Fruit fly (Drosophila melanogaster) whole organism, embryonic: ENCODE results near the gene ppk7.

Experiments
- Blimp-1 ChIP-seq: fragments of 200-800 bp; sonication (Bioruptor generic); optimal IDR thresholded peaks from 3 replicates; lab custom pipeline; 2018; ENCODE audit warnings: missing biosample characterization, missing genetic modification characterization, mild to moderate bottlenecking, moderate library complexity, missing genetic modification reagents
- Bteb2 ChIP-seq: fragments of 200-800 bp; sonication (Bioruptor generic); optimal IDR thresholded peaks from 2 replicates; lab custom pipeline; 2016; ENCODE audit warnings: missing biosample characterization, missing genetic modification characterization
- CG10274 ChIP-seq: fragments of 200-800 bp; sonication (Bioruptor generic); optimal IDR thresholded peaks from 3 replicates; lab custom pipeline; 2017; ENCODE audit warnings: missing biosample characterization, mild to moderate bottlenecking, missing genetic modification characterization
- CG10543 ChIP-seq: fragments of 200-800 bp; sonication (Bioruptor generic); optimal IDR thresholded peaks from 3 replicates; lab custom pipeline; 2017; ENCODE audit warnings: missing biosample characterization, mild to moderate bottlenecking, missing genetic modification characterization, moderate library complexity
- CG10959 ChIP-seq: fragments of 200-800 bp; sonication (Bioruptor generic); IDR thresholded peaks from 2 replicates; pipeline ENCODE4 v1.3.6; 2022; ENCODE audit warnings: missing biosample characterization, missing genetic modification characterization
- CG11247 ChIP-seq: fragments of 200-800 bp; sonication (Bioruptor generic); IDR thresholded peaks from 2 replicates; pipeline ENCODE4 v1.3.6; 2022; ENCODE audit warnings: missing biosample characterization, missing genetic modification characterization
- CG12219 ChIP-seq: fragments of 200-800 bp; sonication (Bioruptor generic); optimal IDR thresholded peaks from 3 replicates; lab custom pipeline; 2018; ENCODE audit warnings: missing biosample characterization, mild to moderate bottlenecking, missing genetic modification characterization
- CG12744 ChIP-seq: fragments of 200-800 bp; sonication (Bioruptor generic); optimal IDR thresholded peaks from 2 replicates; lab custom pipeline; 2016; ENCODE audit warnings: missing biosample characterization, missing genetic modification characterization
- CG12942 ChIP-seq: fragments of 200-800 bp; sonication (Bioruptor generic); optimal IDR thresholded peaks from 3 replicates; lab custom pipeline; 2016; ENCODE audit warnings: missing biosample characterization, missing genetic modification characterization
- CG15073 ChIP-seq: fragments of 200-800 bp; sonication (Bioruptor generic); optimal IDR thresholded peaks from 2 replicates; lab custom pipeline; 2016; ENCODE audit warnings: missing biosample characterization, missing genetic modification characterization
- CG1647 ChIP-seq: fragments of 200-800 bp; sonication (Bioruptor generic); optimal IDR thresholded peaks from 3 replicates; lab custom pipeline; 2016; ENCODE audit warnings: missing biosample characterization, missing genetic modification characterization
- CG30020 ChIP-seq: fragments of 200-800 bp; optimal IDR thresholded peaks from 2 replicates; lab custom pipeline; 2019; ENCODE audit warnings: missing biosample characterization, mild to moderate bottlenecking, missing genetic modification characterization, moderate library complexity
- CG30431 ChIP-seq: fragments of 200-800 bp; sonication (Bioruptor generic); optimal IDR thresholded peaks from 2 replicates; lab custom pipeline; 2017; ENCODE audit warnings: missing biosample characterization, missing genetic modification characterization
- CG31441 ChIP-seq: fragments of 200-800 bp; sonication (Bioruptor generic); IDR thresholded peaks from 2 replicates; pipeline ENCODE4 v1.3.6; 2022; ENCODE audit warnings: missing biosample characterization, missing genetic modification characterization
- CG34224 ChIP-seq: fragments of 200-800 bp; sonication (Bioruptor generic); IDR thresholded peaks from 3 replicates; pipeline ENCODE4 v1.3.6; 2022; ENCODE audit warnings: missing biosample characterization, missing genetic modification characterization; ENCODE audit not compliant: partially characterized antibody
- CG3995 ChIP-seq: fragments of 200-800 bp; sonication (Bioruptor generic); optimal IDR thresholded peaks from 3 replicates; lab custom pipeline; 2016; ENCODE audit warnings: missing biosample characterization, missing genetic modification characterization
- CG4404 ChIP-seq: fragments of 200-800 bp; sonication (Bioruptor generic); IDR thresholded peaks from 2 replicates; pipeline ENCODE4 v1.3.6; 2022; ENCODE audit warnings: missing biosample characterization, missing genetic modification characterization
- CG4424 ChIP-seq: fragments of 200-800 bp; sonication (Bioruptor generic); optimal IDR thresholded peaks from 3 replicates; lab custom pipeline; 2016; ENCODE audit warnings: missing biosample characterization, missing genetic modification characterization
- CG5180 ChIP-seq: fragments of 200-800 bp; sonication (Bioruptor generic); optimal IDR thresholded peaks from 3 replicates; lab custom pipeline; 2017; ENCODE audit warnings: missing biosample characterization, missing genetic modification characterization, mild to moderate bottlenecking, moderate library complexity, missing genetic modification reagents
- CG6272 ChIP-seq: fragments of 200-800 bp; sonication (Bioruptor generic); IDR thresholded peaks from 2 replicates; pipeline ENCODE4 v1.3.6; 2022; ENCODE audit warnings: missing biosample characterization, missing genetic modification characterization
- CG7372 ChIP-seq: fragments of 200-800 bp; sonication (Bioruptor generic); IDR thresholded peaks from 2 replicates; pipeline ENCODE4 v1.3.6; 2022; ENCODE audit warnings: missing biosample characterization, missing genetic modification characterization
- CG7556 ChIP-seq: fragments of 200-800 bp; sonication (Bioruptor generic); optimal IDR thresholded peaks from 2 replicates; lab custom pipeline; 2017; ENCODE audit warnings: missing biosample characterization, mild to moderate bottlenecking, missing genetic modification characterization
- CG7987 ChIP-seq: fragments of 200-800 bp; sonication (Bioruptor generic); optimal IDR thresholded peaks from 2 replicates; lab custom pipeline; 2018; ENCODE audit warnings: missing biosample characterization, mild to moderate bottlenecking, missing genetic modification characterization, moderate library complexity
- CG8359 ChIP-seq: fragments of 200-800 bp; sonication (Bioruptor generic); optimal IDR thresholded peaks from 2 replicates; lab custom pipeline; 2017; ENCODE audit warnings: missing biosample characterization, mild to moderate bottlenecking, missing genetic modification characterization, borderline replicate concordance
- CG8924 ChIP-seq: fragments of 200-800 bp; optimal IDR thresholded peaks from 3 replicates; lab custom pipeline; 2019; ENCODE audit warnings: missing biosample characterization, mild to moderate bottlenecking, missing genetic modification characterization, moderate library complexity
- Dek ChIP-seq: fragments of 200-800 bp; sonication (Bioruptor generic); optimal IDR thresholded peaks from 3 replicates; lab custom pipeline; 2019; ENCODE audit warnings: missing biosample characterization, mild to moderate bottlenecking, missing genetic modification characterization, moderate library complexity
- Dfd ChIP-seq, 2 experiments: fragments of >200 bp; optimal IDR thresholded peaks; 2 replicates each; lab custom pipeline; 2017; ENCODE audit warnings: missing biosample characterization in 2 of 2, missing genetic modification characterization in 2 of 2
- Dp ChIP-seq: fragments of 200-800 bp; sonication (Bioruptor generic); optimal IDR thresholded peaks from 2 replicates; lab custom pipeline; 2018; ENCODE audit warnings: missing biosample characterization, mild to moderate bottlenecking, missing genetic modification characterization, moderate library complexity
- HmgD ChIP-seq: fragments of 200-800 bp; sonication (Bioruptor generic); optimal IDR thresholded peaks from 3 replicates; lab custom pipeline; 2016; ENCODE audit warnings: missing biosample characterization, missing genetic modification characterization
- Hmr ChIP-seq: fragments of 200-800 bp; sonication (Bioruptor generic); optimal IDR thresholded peaks from 3 replicates; lab custom pipeline; 2017; ENCODE audit warnings: mild to moderate bottlenecking, missing biosample characterization, missing genetic modification reagents, missing genetic modification characterization
- Lhr ChIP-seq: fragments of 200-800 bp; sonication (Bioruptor generic); optimal IDR thresholded peaks from 3 replicates; lab custom pipeline; 2017; ENCODE audit warnings: mild to moderate bottlenecking, missing biosample characterization, missing genetic modification reagents, missing genetic modification characterization
- Nf-YA ChIP-seq: fragments of 200-800 bp; sonication (Bioruptor generic); IDR thresholded peaks from 2 replicates; pipeline ENCODE4 v1.3.6; 2022; ENCODE audit warnings: missing biosample characterization, missing genetic modification characterization
- NfI ChIP-seq: fragments of 200-800 bp; sonication (Bioruptor generic); optimal IDR thresholded peaks from 3 replicates; lab custom pipeline; 2018; ENCODE audit warnings: missing biosample characterization, mild to moderate bottlenecking, missing genetic modification characterization, moderate library complexity
- bcd ChIP-seq: fragments of 200-800 bp; sonication (Bioruptor generic); optimal IDR thresholded peaks from 2 replicates; lab custom pipeline; 2017; ENCODE audit warnings: missing biosample characterization, mild to moderate bottlenecking, missing genetic modification characterization
- bigmax ChIP-seq: fragments of 200-800 bp; sonication (Bioruptor generic); optimal IDR thresholded peaks from 2 replicates; lab custom pipeline; 2018; ENCODE audit warnings: missing biosample characterization, mild to moderate bottlenecking, missing genetic modification characterization
- caup ChIP-seq: fragments of 200-800 bp; sonication (Bioruptor generic); optimal IDR thresholded peaks from 3 replicates; lab custom pipeline; 2017; ENCODE audit warnings: missing biosample characterization, mild to moderate bottlenecking, missing genetic modification characterization, moderate library complexity; ENCODE audit not compliant: severe bottlenecking
- crol ChIP-seq: fragments of 200-800 bp; sonication (Bioruptor generic); IDR thresholded peaks from 2 replicates; pipeline ENCODE4 v1.3.6; 2022; ENCODE audit warnings: missing biosample characterization, missing genetic modification characterization
- jumu ChIP-seq: fragments of 200-800 bp; sonication (Bioruptor generic); optimal IDR thresholded peaks from 3 replicates; lab custom pipeline; 2016; ENCODE audit warnings: missing biosample characterization, missing genetic modification characterization
- kay ChIP-seq: fragments of 200-800 bp; sonication (Bioruptor generic); optimal IDR thresholded peaks from 2 replicates; lab custom pipeline; 2016; ENCODE audit warnings: missing biosample characterization, missing genetic modification characterization
- nom ChIP-seq: fragments of 200-800 bp; sonication (Bioruptor generic); optimal IDR thresholded peaks from 2 replicates; lab custom pipeline; 2017; ENCODE audit warnings: missing biosample characterization, missing genetic modification characterization, mild to moderate bottlenecking, moderate library complexity, missing genetic modification reagents
- org-1 ChIP-seq: fragments of 200-800 bp; sonication (Bioruptor generic); optimal IDR thresholded peaks from 2 replicates; lab custom pipeline; 2017; ENCODE audit warnings: missing biosample characterization, missing genetic modification characterization
- pita ChIP-seq: fragments of 200-800 bp; sonication (Bioruptor generic); optimal IDR thresholded peaks from 2 replicates; lab custom pipeline; 2017; ENCODE audit warnings: missing biosample characterization, mild to moderate bottlenecking, missing genetic modification characterization
- ranshi ChIP-seq: fragments of 200-800 bp; sonication (Bioruptor generic); IDR thresholded peaks from 2 replicates; pipeline ENCODE4 v1.3.6; 2022; ENCODE audit warnings: missing biosample characterization, missing genetic modification characterization
- scrt ChIP-seq: fragments of 200-800 bp; sonication (Bioruptor generic); optimal IDR thresholded peaks from 2 replicates; lab custom pipeline; 2018; ENCODE audit warnings: missing biosample characterization, mild to moderate bottlenecking, missing genetic modification characterization, moderate library complexity
- sna ChIP-seq: fragments of 200-800 bp; sonication (Bioruptor generic); IDR thresholded peaks from 2 replicates; pipeline ENCODE4 v1.3.6; 2022; ENCODE audit warnings: missing biosample characterization, missing genetic modification characterization; ENCODE audit not compliant: partially characterized antibody
- tup ChIP-seq: fragments of 200-800 bp; sonication (Bioruptor generic); optimal IDR thresholded peaks from 2 replicates; lab custom pipeline; 2016; ENCODE audit warnings: missing biosample characterization, mild to moderate bottlenecking, missing genetic modification characterization, moderate library complexity
- twi ChIP-seq: fragments of 200-800 bp; optimal IDR thresholded peaks from 2 replicates; lab custom pipeline; 2019; ENCODE audit warnings: missing biosample characterization, mild to moderate bottlenecking, missing genetic modification characterization, moderate library complexity
- zfh1 ChIP-seq: fragments of 200-800 bp; sonication (Bioruptor generic); IDR thresholded peaks from 3 replicates; pipeline ENCODE4 v1.3.6; 2022; ENCODE audit warnings: missing biosample characterization, missing genetic modification characterization

Gene ppk7

DNA sequence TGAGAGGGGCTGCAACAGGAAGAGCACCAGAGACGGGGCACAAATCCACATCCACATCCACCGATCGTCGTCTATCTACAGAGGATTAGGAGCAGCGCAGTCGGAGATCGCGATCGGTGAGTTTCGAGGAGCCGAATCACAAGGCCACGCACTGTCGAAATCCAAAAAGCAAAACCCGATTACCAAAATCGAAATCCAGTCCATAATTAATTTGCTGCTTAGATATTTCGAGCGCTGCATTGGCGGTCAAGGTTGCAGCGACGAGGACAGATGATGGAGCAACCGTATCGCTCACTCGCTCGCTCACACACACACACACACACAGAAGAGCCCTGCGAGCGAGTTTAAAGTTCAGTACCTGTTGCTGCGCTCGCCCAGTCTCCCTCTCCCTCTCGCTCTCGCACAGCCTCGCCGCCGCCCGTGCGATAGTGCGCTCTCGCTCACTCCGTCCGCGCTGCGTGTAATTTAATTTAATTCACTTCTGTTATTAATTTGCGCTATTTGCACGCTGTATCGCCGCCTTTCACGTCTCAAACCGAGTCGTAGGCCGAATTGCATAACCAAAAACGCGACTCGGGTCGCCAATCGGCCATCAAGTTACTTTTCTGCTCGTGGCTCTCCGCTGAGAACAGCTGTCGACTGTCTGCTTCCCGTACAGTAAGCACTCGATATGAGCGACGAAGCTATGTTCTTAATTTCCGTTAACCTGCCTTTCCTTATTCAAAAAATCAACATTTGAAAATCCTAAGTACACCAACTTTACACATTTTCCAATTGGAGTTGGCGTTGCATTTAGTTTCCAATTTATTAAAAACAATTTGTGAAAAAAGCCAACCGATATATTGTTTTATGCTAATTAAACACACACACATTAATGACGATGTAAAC is 14.9 kb downstream of the ppk7 start (continued):
- TF ChIP-seq CG30431 (GFP tag; lab: Kevin White, UChicago) = no peak
- TF ChIP-seq HmgD (GFP tag; lab: Kevin White, UChicago) = no peak
- peak; percentile 94 for TF ChIP-seq nom (GFP tag; lab: Kevin White, UChicago)
- TF ChIP-seq CG10543 (GFP tag; lab: Kevin White, UChicago) = peak; percentile 33
- TF ChIP-seq CG7556 = peak; percentile 22
- TF ChIP-seq Dfd (GFP tag; optimal IDR thresholded peaks at IDR 0.05; lab: Kevin White, UChicago) = no peak
- peak; percentile 7 for TF ChIP-seq crol
- TF ChIP-seq Hmr (GFP tag; lab: Kevin White, UChicago) = peak; percentile 28
- no peak for TF ChIP-seq CG7987 (GFP tag; lab: Kevin White, UChicago)
- peak; percentile 6 for TF ChIP-seq CG5180 (GFP tag; lab: Kevin White, UChicago)
- no peak for TF ChIP-seq CG7372 (GFP tag; lab: Robert Waterston, UW)
- no peak for TF ChIP-seq CG15073 (GFP tag; lab: Kevin White, UChicago)
- no peak for TF ChIP-seq CG8359 (GFP tag; lab: Kevin White, UChicago)
- no peak for TF ChIP-seq CG1647 (GFP tag; lab: Kevin White, UChicago)
- peak; percentile 43 for TF ChIP-seq org-1 (GFP tag; lab: Kevin White, UChicago)
- no peak for TF ChIP-seq Dp (GFP tag; lab: Kevin White, UChicago)
- TF ChIP-seq zfh1 = 0 out of 3 replicates have a peak, but pooled peaks have one; percentile 34
- TF ChIP-seq CG30020 (tag; lab: Kevin White, UChicago) = no peak
- TF ChIP-seq caup = peak; percentile 11
- TF ChIP-seq ranshi (GFP tag; lab: Robert Waterston, UW) = no peak
- TF ChIP-seq CG12219 (GFP tag; lab: Kevin White, UChicago) = no peak
- 0 out of 2 replicates have a peak, but pooled peaks have one; percentile 23 for TF ChIP-seq CG11247
- no peak for TF ChIP-seq bigmax (GFP tag; lab: Kevin White, UChicago)
- TF ChIP-seq kay (GFP tag; lab: Kevin White, UChicago) = no peak
- TF ChIP-seq bcd (GFP tag; lab: Kevin White, UChicago) = peak; percentile 4
- TF ChIP-seq twi (tag; lab: Kevin White, UChicago) = no peak
- TF ChIP-seq pita = no peak
- TF ChIP-seq NfI (GFP tag; lab: Kevin White, UChicago) = peak; percentile 14
- TF ChIP-seq CG6272 (GFP tag; lab: Robert Waterston, UW) = no peak
- peak; percentile 15 for TF ChIP-seq CG3995
- no peak for TF ChIP-seq CG12744
- peak; percentile 8 for TF ChIP-seq Blimp-1 (GFP tag; lab: Kevin White, UChicago)
- no peak; the same call in 2 of the 3 replicates for TF ChIP-seq CG34224 (GFP tag; lab: Robert Waterston, UW)
- peak; percentile 79 for TF ChIP-seq scrt (GFP tag; lab: Kevin White, UChicago)
- no peak for TF ChIP-seq Nf-YA (GFP tag; lab: Robert Waterston, UW)
- peak; percentile 44 for TF ChIP-seq CG4424 (GFP tag; lab: Kevin White, UChicago)
- TF ChIP-seq tup = no peak
- peak; percentile 55 for TF ChIP-seq Dek
- TF ChIP-seq Bteb2 (GFP tag; lab: Kevin White, UChicago) = peak; percentile 30
- TF ChIP-seq CG10959 (GFP tag; lab: Robert Waterston, UW) = no peak
- TF ChIP-seq CG31441 (GFP tag; lab: Robert Waterston, UW) = peak; percentile 8; the same call in 1 of the 2 replicates
- TF ChIP-seq sna (GFP tag; lab: Robert Waterston, UW) = peak; percentile 15; the same call in 1 of the 2 replicates
- no peak for TF ChIP-seq Lhr
- TF ChIP-seq jumu (GFP tag; lab: Kevin White, UChicago) = peak; percentile 44
- no peak for TF ChIP-seq CG4404 (GFP tag; lab: Robert Waterston, UW)
- TF ChIP-seq CG8924 (tag; lab: Kevin White, UChicago) = peak; percentile 17
- no peak for TF ChIP-seq CG10274 (GFP tag; lab: Kevin White, UChicago)
- no peak for TF ChIP-seq CG12942
